Worm (Caenorhabditis elegans): ENCODE results near the gene gtf-2H4.

gtf-2H4 gene

DNA sequence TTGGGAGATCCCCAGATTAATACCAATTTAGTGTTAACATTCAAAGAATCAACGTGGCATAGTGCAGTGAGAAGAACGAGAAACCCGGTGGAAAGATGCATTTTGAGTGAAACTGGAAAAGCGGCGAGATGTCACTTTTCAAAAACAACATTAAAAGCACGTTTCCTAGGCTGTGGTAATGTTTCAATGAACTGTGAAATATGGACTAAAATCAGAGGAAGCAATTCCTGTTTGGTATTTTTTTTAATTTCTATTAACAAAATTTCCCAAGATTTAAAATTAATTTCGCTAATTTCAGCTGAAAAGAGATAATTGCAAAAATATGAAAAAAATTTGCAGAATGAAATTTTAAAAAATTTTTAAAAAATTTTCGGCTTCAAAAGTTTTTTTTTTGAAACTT lies 11.7 kb downstream of the gtf-2H4 start, which contains the start of gene Y73F8A.22:
Gene Y73F8A.22, minus strand, starts transcription at position 101 of the 400 bp plus-strand sequence.
- TF ChIP-seq mec-3 (tag; optimal IDR thresholded peaks at IDR 0.05; ENCODE audit: borderline replicate concordance) (no peak), ceh-18 (tag; optimal IDR thresholded peaks at IDR 0.05) (no peak), lim-6 (tag; optimal IDR thresholded peaks at IDR 0.05) (no peak), odd-2 (tag; optimal IDR thresholded peaks at IDR 0.05) (no peak), syd-9 (tag; optimal IDR thresholded peaks at IDR 0.05) (no peak), gmeb-2 (tag; optimal IDR thresholded peaks at IDR 0.05) (no peak), ceh-6 (GFP tag; optimal IDR thresholded peaks at IDR 0.05) (no peak), T23F11.4 (GFP tag; optimal IDR thresholded peaks at IDR 0.05) (no peak), dve-1 (tag; optimal IDR thresholded peaks at IDR 0.05) (no peak), sdc-2 (tag; optimal IDR thresholded peaks at IDR 0.05) (no peak), ttx-3 (tag; optimal IDR thresholded peaks at IDR 0.05) (no peak), ama-1 (optimal IDR thresholded peaks at IDR 0.05) (no peak)

ce11 chrIV:15433805-15434204 lies 19.2 kb downstream of the gtf-2H4 start:
- no peak for TF ChIP-seq lim-6 (tag; optimal IDR thresholded peaks at IDR 0.05)
- TF ChIP-seq unc-55 (GFP tag; optimal IDR thresholded peaks at IDR 0.05), result no peak
- no peak for TF ChIP-seq pax-1 (tag; optimal IDR thresholded peaks at IDR 0.05)
- TF ChIP-seq ets-4 (tag; optimal IDR thresholded peaks at IDR 0.05), result no peak
- no peak for TF ChIP-seq ttx-3 (tag; optimal IDR thresholded peaks at IDR 0.05)
- no peak for TF ChIP-seq tbx-2 (tag; optimal IDR thresholded peaks at IDR 0.05)
- no peak for TF ChIP-seq ceh-31 (tag; optimal IDR thresholded peaks at IDR 0.05)
- no peak for TF ChIP-seq nfya-1 (tag; optimal IDR thresholded peaks at IDR 0.05)
- no peak for TF ChIP-seq K02D7.2 (tag; optimal IDR thresholded peaks at IDR 0.05)

ce11 chrIV:15402565-15402964 lies 50.4 kb downstream of the gtf-2H4 start:
- TF ChIP-seq elt-2 (tag; optimal IDR thresholded peaks at IDR 0.05) (no peak), dmd-4 (tag; optimal IDR thresholded peaks at IDR 0.05; ENCODE audit: borderline replicate concordance) (no peak), pqm-1 (tag; optimal IDR thresholded peaks at IDR 0.05) (no peak), dve-1 (tag; optimal IDR thresholded peaks at IDR 0.05) (no peak), npax-4 (tag; optimal IDR thresholded peaks at IDR 0.05) (no peak), rnt-1 (tag; optimal IDR thresholded peaks at IDR 0.05) (no peak), sdc-2 (tag; optimal IDR thresholded peaks at IDR 0.05) (no peak), ets-4 (tag; optimal IDR thresholded peaks at IDR 0.05) (no peak), fax-1 (tag; optimal IDR thresholded peaks at IDR 0.05) (no peak), ahr-1 (tag; optimal IDR thresholded peaks at IDR 0.05) (no peak), unc-86 (tag; optimal IDR thresholded peaks at IDR 0.05) (no peak), ceh-18 (tag; optimal IDR thresholded peaks at IDR 0.05) (no peak), pag-3 (tag; optimal IDR thresholded peaks at IDR 0.05; ENCODE audit: borderline replicate concordance) (no peak), nhr-232 (tag; optimal IDR thresholded peaks at IDR 0.05) (no peak), ceh-14 (tag; optimal IDR thresholded peaks at IDR 0.05) (no peak), che-1 (tag; optimal IDR thresholded peaks at IDR 0.05) (no peak), eyg-1 (tag; optimal IDR thresholded peaks at IDR 0.05) (no peak), hlh-30 (tag; optimal IDR thresholded peaks at IDR 0.05; ENCODE audit: insufficient read depth) (no peak)

ce11 chrIV:15399977-15400376 lies 53.0 kb downstream of the gtf-2H4 start, which contains the start of gene nhr-5:
nhr-5 (plus strand) TSS chrIV:15400277.
- TF ChIP-seq Y22D7AL.16 (tag; optimal IDR thresholded peaks at IDR 0.05), result no peak
- TF ChIP-seq ceh-18 (tag; optimal IDR thresholded peaks at IDR 0.05), result no peak
- TF ChIP-seq fkh-6 (tag; optimal IDR thresholded peaks at IDR 0.05), result no peak
- TF ChIP-seq gmeb-2 (tag; optimal IDR thresholded peaks at IDR 0.05), result no peak
- TF ChIP-seq ref-2 (tag; optimal IDR thresholded peaks at IDR 0.05), result no peak
- TF ChIP-seq ceh-14 (tag; optimal IDR thresholded peaks at IDR 0.05), result no peak

ce11 chrIV:15398643-15399042 lies 54.3 kb downstream of the gtf-2H4 start:
- TF ChIP-seq hlh-30 (tag; optimal IDR thresholded peaks at IDR 0.05; ENCODE audit: insufficient read depth) (peak; percentile 20), lim-6 (tag; optimal IDR thresholded peaks at IDR 0.05) (no peak)

All from whole organism, late embryonic.